Worm (Caenorhabditis elegans) whole organism, late embryonic: ENCODE measurements around the gene ssp-33.
A peak's percentile ranks its signal among the peaks of the same experiment; 100 is the strongest.

Source experiments
- C08G9.2 ChIP-seq: sonication (generic microtip); optimal IDR thresholded peaks from 2 replicates; lab custom pipeline; 2016; ENCODE audit warnings: mild to moderate bottlenecking, missing genetic modification characterization, moderate library complexity, missing compliant biosample characterization
- C38D4.7 ChIP-seq: fragments of 200-800 bp; sonication (Bioruptor generic); optimal IDR thresholded peaks from 2 replicates; lab custom pipeline; 2018; ENCODE audit warnings: mild to moderate bottlenecking, missing genetic modification characterization, moderate library complexity, missing compliant biosample characterization
- K02D7.2 ChIP-seq: sonication (generic microtip); optimal IDR thresholded peaks from 2 replicates; lab custom pipeline; 2017; ENCODE audit warnings: mild to moderate bottlenecking, missing genetic modification characterization, missing compliant biosample characterization
- K09A11.1 ChIP-seq: sonication (generic microtip); optimal IDR thresholded peaks from 2 replicates; lab custom pipeline; 2017; ENCODE audit warnings: antibody characterized with exemption, mild to moderate bottlenecking, missing genetic modification characterization, missing compliant biosample characterization; ENCODE audit not compliant: insufficient read depth
- Y22D7AL.16 ChIP-seq: sonication (generic microtip); optimal IDR thresholded peaks from 2 replicates; lab custom pipeline; 2016; ENCODE audit warnings: missing genetic modification characterization, missing compliant biosample characterization
- ama-1 ChIP-seq: fragments of 150-350 bp; optimal IDR thresholded peaks from 2 replicates; lab custom pipeline; 2014
- ceh-14 ChIP-seq: sonication (generic microtip); optimal IDR thresholded peaks from 2 replicates; lab custom pipeline; 2016; ENCODE audit warnings: missing genotype, missing genetic modification characterization, missing compliant biosample characterization
- ceh-18 ChIP-seq: sonication (generic microtip); optimal IDR thresholded peaks from 2 replicates; lab custom pipeline; 2016; ENCODE audit warnings: missing genetic modification characterization, missing compliant biosample characterization
- ceh-22 ChIP-seq: sonication (generic microtip); optimal IDR thresholded peaks from 2 replicates; lab custom pipeline; 2017; ENCODE audit warnings: missing biosample characterization, missing genetic modification characterization
- ceh-30 ChIP-seq: fragments of 150-350 bp; optimal IDR thresholded peaks from 2 replicates; lab custom pipeline; 2014; ENCODE audit warnings: missing biosample characterization, missing genetic modification characterization
- ceh-34 ChIP-seq: sonication (generic microtip); optimal IDR thresholded peaks from 2 replicates; lab custom pipeline; 2016; ENCODE audit warnings: mild to moderate bottlenecking, missing genetic modification characterization, missing compliant biosample characterization
- ceh-45 ChIP-seq: fragments of 200-800 bp; sonication (Bioruptor generic); IDR thresholded peaks from 2 replicates; pipeline ENCODE4 v1.3.6; 2022; ENCODE audit warnings: missing genetic modification reagents, missing genetic modification characterization, missing compliant biosample characterization
- ceh-48 ChIP-seq: sonication (generic microtip); optimal IDR thresholded peaks from 2 replicates; lab custom pipeline; 2016; ENCODE audit warnings: missing genetic modification characterization, inconsistent platforms, missing compliant biosample characterization
- ceh-9 ChIP-seq: sonication (generic microtip); optimal IDR thresholded peaks from 2 replicates; lab custom pipeline; 2016; ENCODE audit warnings: mild to moderate bottlenecking, missing genetic modification characterization, inconsistent platforms, missing compliant biosample characterization
- che-1 ChIP-seq: sonication (generic microtip); optimal IDR thresholded peaks from 2 replicates; lab custom pipeline; 2016; ENCODE audit warnings: mild to moderate bottlenecking, missing genetic modification characterization, missing compliant biosample characterization
- dmd-4 ChIP-seq: sonication (generic microtip); optimal IDR thresholded peaks from 2 replicates; lab custom pipeline; 2016; ENCODE audit warnings: borderline replicate concordance, missing genetic modification characterization, missing compliant biosample characterization
- elt-4 ChIP-seq: sonication (generic microtip); optimal IDR thresholded peaks from 2 replicates; lab custom pipeline; 2016; ENCODE audit warnings: missing genetic modification characterization, missing compliant biosample characterization
- ets-4 ChIP-seq: sonication (generic microtip); optimal IDR thresholded peaks from 2 replicates; lab custom pipeline; 2016; ENCODE audit warnings: missing genetic modification characterization, missing compliant biosample characterization
- eyg-1 ChIP-seq: sonication (generic microtip); optimal IDR thresholded peaks from 2 replicates; lab custom pipeline; 2016; ENCODE audit warnings: missing genotype, missing genetic modification characterization, missing compliant biosample characterization
- fax-1 ChIP-seq: sonication (generic microtip); optimal IDR thresholded peaks from 2 replicates; lab custom pipeline; 2016; ENCODE audit warnings: missing genotype, missing genetic modification characterization, missing compliant biosample characterization
- fkh-10 ChIP-seq: fragments of 150-350 bp; optimal IDR thresholded peaks from 2 replicates; lab custom pipeline; 2014; ENCODE audit warnings: missing biosample characterization, missing genetic modification reagents, missing genetic modification characterization
- fkh-6 ChIP-seq: sonication (generic microtip); optimal IDR thresholded peaks from 2 replicates; lab custom pipeline; 2016; ENCODE audit warnings: missing genetic modification characterization, missing compliant biosample characterization
- gmeb-2 ChIP-seq: sonication (generic microtip); optimal IDR thresholded peaks from 2 replicates; lab custom pipeline; 2016; ENCODE audit warnings: missing genetic modification characterization, inconsistent platforms, missing compliant biosample characterization
- hlh-15 ChIP-seq: sonication (generic microtip); optimal IDR thresholded peaks from 2 replicates; lab custom pipeline; 2016; ENCODE audit warnings: missing genetic modification characterization, missing compliant biosample characterization
- hlh-30 ChIP-seq: sonication (generic microtip); optimal IDR thresholded peaks from 2 replicates; lab custom pipeline; 2017; ENCODE audit warnings: antibody characterized with exemption, missing genetic modification characterization, missing compliant biosample characterization; ENCODE audit not compliant: insufficient read depth
- lin-11 ChIP-seq: fragments of 200-800 bp; sonication (Bioruptor generic); optimal IDR thresholded peaks from 2 replicates; lab custom pipeline; 2018; ENCODE audit warnings: mild to moderate bottlenecking, missing genetic modification characterization, missing compliant biosample characterization
- madf-2 ChIP-seq: sonication (generic microtip); optimal IDR thresholded peaks from 2 replicates; lab custom pipeline; 2017; ENCODE audit warnings: missing genetic modification characterization, missing compliant biosample characterization
- nhr-11 ChIP-seq: fragments of 150-350 bp; optimal IDR thresholded peaks from 2 replicates; lab custom pipeline; 2014; ENCODE audit warnings: missing biosample characterization, missing genetic modification characterization
- npax-4 ChIP-seq: sonication (generic microtip); optimal IDR thresholded peaks from 2 replicates; lab custom pipeline; 2016; ENCODE audit warnings: missing genetic modification characterization, missing compliant biosample characterization
- odd-2 ChIP-seq: sonication (generic microtip); optimal IDR thresholded peaks from 2 replicates; lab custom pipeline; 2017; ENCODE audit warnings: antibody characterized with exemption, mild to moderate bottlenecking, missing genetic modification characterization, missing compliant biosample characterization
- pag-3 ChIP-seq: sonication (generic microtip); optimal IDR thresholded peaks from 2 replicates; lab custom pipeline; 2016; ENCODE audit warnings: missing compliant biosample characterization, missing genetic modification characterization, borderline replicate concordance
- pros-1 ChIP-seq: fragments of 150-350 bp; optimal IDR thresholded peaks from 2 replicates; lab custom pipeline; 2014; ENCODE audit warnings: missing biosample characterization, missing genetic modification reagents, missing genetic modification characterization
- ref-2 ChIP-seq: sonication (generic microtip); optimal IDR thresholded peaks from 2 replicates; lab custom pipeline; 2016; ENCODE audit warnings: missing genetic modification characterization, missing compliant biosample characterization
- rnt-1 ChIP-seq: sonication (generic microtip); optimal IDR thresholded peaks from 2 replicates; lab custom pipeline; 2016; ENCODE audit warnings: missing genetic modification characterization, missing compliant biosample characterization
- syd-9 ChIP-seq: sonication (generic microtip); optimal IDR thresholded peaks from 2 replicates; lab custom pipeline; 2016; ENCODE audit warnings: mild to moderate bottlenecking, missing genetic modification characterization, moderate library complexity, missing compliant biosample characterization
- tbx-7 ChIP-seq: sonication (generic microtip); optimal IDR thresholded peaks from 2 replicates; lab custom pipeline; 2016; ENCODE audit warnings: missing genotype, missing genetic modification characterization, missing compliant biosample characterization
- unc-3 ChIP-seq, 2 experiments: fragments of 200-800 bp in 1 of 2; sonication (Bioruptor generic) in 1 of 2; sonication (generic microtip) in 1 of 2; conservative IDR thresholded peaks in 1 of 2; optimal IDR thresholded peaks in 1 of 2; 2 replicates each; pipeline versions ENCODE4 v1.3.6 to Lab custom; 2016 to 2022; ENCODE audit warnings: missing compliant biosample characterization in 2 of 2, missing genetic modification characterization in 2 of 2, missing genetic modification reagents in 1 of 2
- unc-42 ChIP-seq: sonication (generic microtip); optimal IDR thresholded peaks from 2 replicates; lab custom pipeline; 2016; ENCODE audit warnings: missing genotype, missing genetic modification characterization, missing compliant biosample characterization
- unc-55 ChIP-seq: sonication (generic microtip); optimal IDR thresholded peaks from 2 replicates; lab custom pipeline; 2017; ENCODE audit warnings: missing biosample characterization, missing genetic modification reagents, missing genetic modification characterization
- unc-86 ChIP-seq: sonication (generic microtip); optimal IDR thresholded peaks from 2 replicates; lab custom pipeline; 2016; ENCODE audit warnings: missing genetic modification characterization, missing compliant biosample characterization
- ztf-16 ChIP-seq: sonication (generic microtip); optimal IDR thresholded peaks from 2 replicates; lab custom pipeline; 2017; ENCODE audit warnings: missing genetic modification characterization, missing compliant biosample characterization

Gene ssp-33

DNA sequence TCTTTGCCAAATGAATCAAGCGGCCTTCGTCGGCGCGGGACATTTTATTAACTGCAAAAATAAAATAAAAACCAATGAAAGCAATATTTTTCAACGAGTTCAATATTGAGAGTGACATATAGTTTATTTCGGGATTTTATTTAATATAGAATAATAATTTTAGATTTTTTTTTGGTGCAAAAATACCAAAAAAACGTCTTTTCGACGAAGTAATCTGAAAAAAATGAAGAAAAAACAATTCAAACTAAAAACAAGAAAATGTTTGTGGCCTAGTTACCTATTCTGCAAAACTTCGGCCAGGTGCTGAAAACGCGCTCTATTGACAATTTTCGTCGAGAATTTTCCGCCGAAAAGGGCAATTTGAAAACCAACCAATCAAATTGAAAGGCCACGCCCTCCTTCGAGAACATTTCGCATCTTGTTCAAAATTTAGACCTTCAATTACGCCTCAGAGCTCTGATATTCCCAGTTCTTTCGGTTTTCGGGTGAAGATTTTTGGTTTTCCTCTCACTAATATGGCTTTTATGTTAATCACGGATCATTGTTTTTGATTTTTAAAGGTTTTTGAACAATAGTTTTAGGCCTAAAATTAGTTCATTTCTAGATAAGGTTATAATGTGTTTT is 25.6 kb upstream of the ssp-33 start, which contains the start of gene C47E8.4 (continued):
- peak; percentile 63 for TF ChIP-seq ztf-16
- TF ChIP-seq nhr-11 (tag; lab: Kevin White, UChicago), result no peak
- peak; percentile 93 for TF ChIP-seq rnt-1 (tag; lab: Kevin White, UChicago)
- TF ChIP-seq unc-86 (tag; lab: Kevin White, UChicago), result peak; percentile 82
- TF ChIP-seq Y22D7AL.16 (tag; lab: Kevin White, UChicago), result no peak
- peak; percentile 88 for TF ChIP-seq ceh-34 (tag; lab: Kevin White, UChicago)
- TF ChIP-seq C38D4.7, result no peak
- no peak for TF ChIP-seq lin-11 (tag; lab: Kevin White, UChicago)
- peak; percentile 93 for TF ChIP-seq ceh-18 (tag; lab: Kevin White, UChicago)
- TF ChIP-seq tbx-7 (tag; lab: Kevin White, UChicago), result peak; percentile 95
- peak; percentile 81 for TF ChIP-seq unc-55 (GFP tag; lab: Kevin White, UChicago)
- peak; percentile 33 for TF ChIP-seq hlh-30 (tag; lab: Kevin White, UChicago)
- peak; percentile 6 for TF ChIP-seq che-1
- no peak for TF ChIP-seq ceh-9
- TF ChIP-seq C08G9.2 (tag; lab: Kevin White, UChicago), result peak; percentile 99
- TF ChIP-seq eyg-1 (tag; lab: Kevin White, UChicago), result peak; percentile 78
- TF ChIP-seq npax-4, result no peak
- no peak for TF ChIP-seq ceh-22 (tag; lab: Kevin White, UChicago)
- TF ChIP-seq pros-1, result peak; percentile 64
- TF ChIP-seq syd-9 (tag; lab: Kevin White, UChicago), result peak; percentile 53
- TF ChIP-seq unc-3 (GFP tag; conservative IDR thresholded peaks at IDR 0.05; lab: Robert Waterston, UW), result 0 out of 2 replicates have a peak, but pooled peaks have one; percentile 17
- TF ChIP-seq unc-3 (tag; optimal IDR thresholded peaks at IDR 0.05; lab: Kevin White, UChicago), result peak; percentile 72
- peak; percentile 25 for TF ChIP-seq K09A11.1 (tag; lab: Kevin White, UChicago)
- no peak for TF ChIP-seq odd-2 (tag; lab: Kevin White, UChicago)
- TF ChIP-seq K02D7.2 (tag; lab: Kevin White, UChicago), result no peak
- TF ChIP-seq ceh-48 (tag; lab: Kevin White, UChicago), result peak; percentile 12
- peak; percentile 96 for TF ChIP-seq unc-42 (tag; lab: Kevin White, UChicago)
- TF ChIP-seq fkh-10 (GFP tag; lab: Kevin White, UChicago), result peak; percentile 30
- TF ChIP-seq ref-2 (tag; lab: Kevin White, UChicago), result peak; percentile 98
- peak; percentile 69 for TF ChIP-seq fkh-6 (tag; lab: Kevin White, UChicago)
- TF ChIP-seq ceh-30 (tag; lab: Kevin White, UChicago), result peak; percentile 87
- peak; percentile 73 for TF ChIP-seq fax-1 (tag; lab: Kevin White, UChicago)
- TF ChIP-seq dmd-4 (tag; lab: Kevin White, UChicago), result no peak
- no peak for TF ChIP-seq elt-4
- no peak for TF ChIP-seq gmeb-2 (tag; lab: Kevin White, UChicago)
- no peak for TF ChIP-seq pag-3 (tag; lab: Kevin White, UChicago)
- TF ChIP-seq ceh-14 (tag; lab: Kevin White, UChicago), result peak; percentile 86
- TF ChIP-seq madf-2, result no peak
- TF ChIP-seq ets-4 (tag; lab: Kevin White, UChicago), result peak; percentile 94
- TF ChIP-seq hlh-15 (tag; lab: Kevin White, UChicago), result no peak
- no peak for TF ChIP-seq ceh-45 (GFP tag; lab: Robert Waterston, UW)
- TF ChIP-seq ama-1 (lab: Kevin White, UChicago), result no peak
- TF ChIP-seq, all 69 proteins: peak for 41
